Fruit fly (Drosophila melanogaster) whole organism, embryonic: ENCODE results near the gene CG2540.
A peak's percentile ranks its signal among the peaks of the same experiment; 100 is the strongest.

Experiments
- Abd-B ChIP-seq: fragments of 200-800 bp; sonication (Bioruptor generic); optimal IDR thresholded peaks from 2 replicates; lab custom pipeline; 2018; ENCODE audit warnings: missing biosample characterization, mild to moderate bottlenecking, missing genetic modification characterization, moderate library complexity
- Antp ChIP-seq: fragments of 200-800 bp; sonication (Bioruptor generic); optimal IDR thresholded peaks from 3 replicates; lab custom pipeline; 2016; ENCODE audit warnings: missing biosample characterization, missing genetic modification characterization
- C15 ChIP-seq: fragments of 200-800 bp; sonication (Bioruptor generic); IDR thresholded peaks from 3 replicates; pipeline ENCODE4 v1.3.6; 2022; ENCODE audit warnings: missing biosample characterization, missing genetic modification characterization
- CG10321 ChIP-seq: fragments of 200-800 bp; sonication (Bioruptor generic); IDR thresholded peaks from 2 replicates; pipeline ENCODE4 v1.3.6; 2022; ENCODE audit warnings: missing biosample characterization, missing genetic modification characterization
- CG10565 ChIP-seq: fragments of 200-800 bp; sonication (Bioruptor generic); optimal IDR thresholded peaks from 3 replicates; lab custom pipeline; 2016; ENCODE audit warnings: missing biosample characterization, mild to moderate bottlenecking, missing genetic modification characterization
- CG10654 ChIP-seq: fragments of 200-800 bp; sonication (Bioruptor generic); optimal IDR thresholded peaks from 2 replicates; lab custom pipeline; 2016; ENCODE audit warnings: missing biosample characterization, missing genetic modification characterization
- CG11504 ChIP-seq: fragments of 200-800 bp; sonication (Bioruptor generic); optimal IDR thresholded peaks from 3 replicates; lab custom pipeline; 2019; ENCODE audit warnings: missing biosample characterization, mild to moderate bottlenecking, missing genetic modification characterization, moderate library complexity
- CG11695 ChIP-seq: fragments of 200-800 bp; sonication (Bioruptor generic); IDR thresholded peaks from 3 replicates; pipeline ENCODE4 v1.3.6; 2022; ENCODE audit warnings: missing biosample characterization, missing genetic modification characterization
- CG12942 ChIP-seq: fragments of 200-800 bp; sonication (Bioruptor generic); optimal IDR thresholded peaks from 3 replicates; lab custom pipeline; 2016; ENCODE audit warnings: missing biosample characterization, missing genetic modification characterization
- CG13287 ChIP-seq: fragments of 200-800 bp; sonication (Bioruptor generic); IDR thresholded peaks from 2 replicates; pipeline ENCODE4 v1.3.6; 2022; ENCODE audit warnings: missing biosample characterization, missing genetic modification characterization; ENCODE audit not compliant: partially characterized antibody
- CG14050 ChIP-seq: fragments of 200-800 bp; sonication (Bioruptor generic); IDR thresholded peaks from 3 replicates; pipeline ENCODE4 v1.3.6; 2022; ENCODE audit warnings: missing biosample characterization, missing genetic modification characterization
- CG1602 ChIP-seq: fragments of 200-800 bp; sonication (Bioruptor generic); optimal IDR thresholded peaks from 3 replicates; lab custom pipeline; 2016; ENCODE audit warnings: missing biosample characterization, missing genetic modification characterization
- CG1792 ChIP-seq: fragments of 200-800 bp; sonication (Bioruptor generic); optimal IDR thresholded peaks from 2 replicates; lab custom pipeline; 2016; ENCODE audit warnings: missing biosample characterization, missing genetic modification characterization
- CG2678 ChIP-seq: fragments of 200-800 bp; sonication (Bioruptor generic); optimal IDR thresholded peaks from 3 replicates; lab custom pipeline; 2019; ENCODE audit warnings: missing biosample characterization, mild to moderate bottlenecking, missing genetic modification characterization, moderate library complexity
- CG31224 ChIP-seq: fragments of 200-800 bp; sonication (Bioruptor generic); IDR thresholded peaks from 2 replicates; pipeline ENCODE4 v1.3.6; 2022; ENCODE audit warnings: missing biosample characterization, missing genetic modification characterization
- CG3847 ChIP-seq: fragments of 200-800 bp; sonication (Bioruptor generic); IDR thresholded peaks from 2 replicates; pipeline ENCODE4 v1.3.6; 2022; ENCODE audit warnings: missing biosample characterization, missing genetic modification characterization
- CG6689 ChIP-seq: fragments of 200-800 bp; sonication (Bioruptor generic); IDR thresholded peaks from 2 replicates; pipeline ENCODE4 v1.3.6; 2022; ENCODE audit warnings: missing biosample characterization, missing genetic modification characterization
- CG6854 ChIP-seq: fragments of 200-800 bp; sonication (Bioruptor generic); optimal IDR thresholded peaks from 3 replicates; lab custom pipeline; 2017; ENCODE audit warnings: missing biosample characterization, mild to moderate bottlenecking, missing genetic modification characterization
- CG7556 ChIP-seq: fragments of 200-800 bp; sonication (Bioruptor generic); optimal IDR thresholded peaks from 2 replicates; lab custom pipeline; 2017; ENCODE audit warnings: missing biosample characterization, mild to moderate bottlenecking, missing genetic modification characterization
- CG7987 ChIP-seq: fragments of 200-800 bp; sonication (Bioruptor generic); optimal IDR thresholded peaks from 2 replicates; lab custom pipeline; 2018; ENCODE audit warnings: missing biosample characterization, mild to moderate bottlenecking, missing genetic modification characterization, moderate library complexity
- CG8281 ChIP-seq: fragments of 200-800 bp; sonication (Bioruptor generic); optimal IDR thresholded peaks from 2 replicates; lab custom pipeline; 2018; ENCODE audit warnings: missing biosample characterization, mild to moderate bottlenecking, missing genetic modification characterization, moderate library complexity
- CG8924 ChIP-seq: fragments of 200-800 bp; optimal IDR thresholded peaks from 3 replicates; lab custom pipeline; 2019; ENCODE audit warnings: missing biosample characterization, mild to moderate bottlenecking, missing genetic modification characterization, moderate library complexity
- CG9609 ChIP-seq: fragments of 200-800 bp; sonication (Bioruptor generic); optimal IDR thresholded peaks from 3 replicates; lab custom pipeline; 2016; ENCODE audit warnings: missing biosample characterization, missing genetic modification characterization
- Chrac-16 ChIP-seq: fragments of 200-800 bp; sonication (Bioruptor generic); optimal IDR thresholded peaks from 3 replicates; lab custom pipeline; 2016; ENCODE audit warnings: missing biosample characterization, missing genetic modification characterization
- CrebB ChIP-seq: fragments of 200-800 bp; sonication (Bioruptor generic); optimal IDR thresholded peaks from 3 replicates; lab custom pipeline; 2018; ENCODE audit warnings: missing biosample characterization, mild to moderate bottlenecking, missing genetic modification characterization
- D19A ChIP-seq: fragments of 200-800 bp; optimal IDR thresholded peaks from 3 replicates; lab custom pipeline; 2019; ENCODE audit warnings: missing biosample characterization, mild to moderate bottlenecking, missing genetic modification characterization, moderate library complexity
- H15 ChIP-seq: fragments of 200-800 bp; sonication (Bioruptor generic); IDR thresholded peaks from 3 replicates; pipeline ENCODE4 v1.3.6; 2022; ENCODE audit warnings: missing biosample characterization, missing genetic modification characterization
- Hr78 ChIP-seq, 2 experiments: fragments of 200-800 bp in 1 of 2; fragments of >200 bp in 1 of 2; sonication (Bioruptor generic) in 1 of 2; optimal IDR thresholded peaks; 2 replicates each; lab custom pipeline; 2017 to 2019; ENCODE audit warnings: missing biosample characterization in 2 of 2, missing genetic modification characterization in 2 of 2, mild to moderate bottlenecking in 1 of 2, moderate library complexity in 1 of 2
- Med ChIP-seq: fragments of 200-800 bp; sonication (Bioruptor generic); peaks from one replicate; lab custom pipeline; 2016; ENCODE audit warnings: missing biosample characterization, missing genetic modification characterization, mild to moderate bottlenecking, inconsistent platforms, moderate library complexity
- Mes4 ChIP-seq: fragments of 200-800 bp; sonication (Bioruptor generic); optimal IDR thresholded peaks from 2 replicates; lab custom pipeline; 2016; ENCODE audit warnings: missing biosample characterization, missing genetic modification characterization
- Mrtf ChIP-seq: fragments of 200-800 bp; sonication (Bioruptor generic); IDR thresholded peaks from 3 replicates; pipeline ENCODE4 v1.3.6; 2022; ENCODE audit warnings: missing biosample characterization, missing genetic modification characterization
- NK7.1 ChIP-seq: fragments of 200-800 bp; sonication (Bioruptor generic); optimal IDR thresholded peaks from 3 replicates; lab custom pipeline; 2016; ENCODE audit warnings: missing biosample characterization, missing genetic modification characterization
- Trl ChIP-seq, 3 experiments: fragments of >200 bp in 2 of 3; fragments of 200-800 bp in 1 of 3; sonication (Bioruptor generic) in 1 of 3; optimal IDR thresholded peaks; 2 replicates in 1 of 3; 3 replicates in 2 of 3; lab custom pipeline; 2016 to 2017; ENCODE audit warnings: missing biosample characterization in 1 of 3, missing genetic modification characterization in 1 of 3
- ara ChIP-seq: fragments of 200-800 bp; sonication (Bioruptor generic); IDR thresholded peaks from 2 replicates; pipeline ENCODE4 v1.3.6; 2022; ENCODE audit warnings: missing biosample characterization, missing genetic modification characterization
- btn ChIP-seq: fragments of 200-800 bp; sonication (Bioruptor generic); optimal IDR thresholded peaks from 2 replicates; lab custom pipeline; 2016; ENCODE audit warnings: missing biosample characterization, missing genetic modification characterization
- eyg ChIP-seq: fragments of 200-800 bp; sonication (Bioruptor generic); optimal IDR thresholded peaks from 3 replicates; lab custom pipeline; 2016; ENCODE audit warnings: missing biosample characterization, missing genetic modification characterization
- fd102C ChIP-seq: fragments of 200-800 bp; sonication (Bioruptor generic); optimal IDR thresholded peaks from 2 replicates; lab custom pipeline; 2018; ENCODE audit warnings: missing biosample characterization, mild to moderate bottlenecking, missing genetic modification characterization, moderate library complexity
- grau ChIP-seq: fragments of 200-800 bp; optimal IDR thresholded peaks from 3 replicates; lab custom pipeline; 2019; ENCODE audit warnings: missing biosample characterization, mild to moderate bottlenecking, missing genetic modification characterization, moderate library complexity
- ham ChIP-seq: fragments of 200-800 bp; sonication (Bioruptor generic); IDR thresholded peaks from 2 replicates; pipeline ENCODE4 v1.3.6; 2022; ENCODE audit warnings: missing biosample characterization, missing genetic modification characterization
- jumu ChIP-seq: fragments of 200-800 bp; sonication (Bioruptor generic); optimal IDR thresholded peaks from 3 replicates; lab custom pipeline; 2016; ENCODE audit warnings: missing biosample characterization, missing genetic modification characterization
- onecut ChIP-seq: fragments of 200-800 bp; sonication (Bioruptor generic); IDR thresholded peaks from 2 replicates; pipeline ENCODE4 v1.3.6; 2022; ENCODE audit warnings: missing biosample characterization, missing genetic modification characterization
- org-1 ChIP-seq: fragments of 200-800 bp; sonication (Bioruptor generic); optimal IDR thresholded peaks from 2 replicates; lab custom pipeline; 2017; ENCODE audit warnings: missing biosample characterization, missing genetic modification characterization
- phol ChIP-seq: fragments of 200-800 bp; sonication (Bioruptor generic); optimal IDR thresholded peaks from 3 replicates; lab custom pipeline; 2018; ENCODE audit warnings: missing biosample characterization, mild to moderate bottlenecking, missing genetic modification characterization, moderate library complexity
- pnt ChIP-seq: fragments of 200-800 bp; sonication (Bioruptor generic); optimal IDR thresholded peaks from 3 replicates; lab custom pipeline; 2016; ENCODE audit warnings: missing biosample characterization, missing genetic modification characterization
- ranshi ChIP-seq: fragments of 200-800 bp; sonication (Bioruptor generic); IDR thresholded peaks from 2 replicates; pipeline ENCODE4 v1.3.6; 2022; ENCODE audit warnings: missing biosample characterization, missing genetic modification characterization
- rib ChIP-seq: fragments of 200-800 bp; sonication (Bioruptor generic); IDR thresholded peaks from 2 replicates; pipeline ENCODE4 v1.3.6; 2022; ENCODE audit warnings: missing biosample characterization, missing genetic modification characterization
- sim ChIP-seq: fragments of 200-800 bp; sonication (Bioruptor generic); IDR thresholded peaks from 2 replicates; pipeline ENCODE4 v1.3.6; 2022; ENCODE audit warnings: missing biosample characterization, missing genetic modification characterization
- vnd ChIP-seq: fragments of 200-800 bp; sonication (Bioruptor generic); IDR thresholded peaks from 3 replicates; pipeline ENCODE4 v1.3.6; 2022; ENCODE audit warnings: missing biosample characterization, missing genetic modification characterization; ENCODE audit not compliant: partially characterized antibody
- wek ChIP-seq: fragments of 200-800 bp; sonication (Bioruptor generic); optimal IDR thresholded peaks from 3 replicates; lab custom pipeline; 2018; ENCODE audit warnings: missing biosample characterization, mild to moderate bottlenecking, missing genetic modification characterization, moderate library complexity
- wor ChIP-seq: fragments of 200-800 bp; sonication (Bioruptor generic); IDR thresholded peaks from 2 replicates; pipeline ENCODE4 v1.3.6; 2022; ENCODE audit warnings: missing biosample characterization, missing genetic modification characterization
- zen ChIP-seq: fragments of 200-800 bp; sonication (Bioruptor generic); optimal IDR thresholded peaks from 3 replicates; lab custom pipeline; 2018; ENCODE audit warnings: missing biosample characterization, mild to moderate bottlenecking, missing genetic modification characterization, moderate library complexity

Gene CG2540

dm6 chrX:12653574-12653973 lies 23.9 kb downstream of the CG2540 start, which contains the start of gene CkIalpha:
CkIalpha (plus strand) TSS chrX:12653626.
- TF ChIP-seq CG8281 (tag; lab: Kevin White, UChicago) (no peak), ham (GFP tag; lab: Robert Waterston, UW) (no peak), Med (GFP tag; lab: Kevin White, UChicago) (peak; percentile 96), eyg (GFP tag; lab: Kevin White, UChicago) (peak; percentile 39), C15 (GFP tag; lab: Robert Waterston, UW) (no peak), phol (tag; lab: Kevin White, UChicago) (peak; percentile 74), Mes4 (no peak), NK7.1 (GFP tag; lab: Kevin White, UChicago) (no peak), wor (no peak), Hr78 (GFP tag; optimal IDR thresholded peaks at IDR 0.05; lab: Kevin White, UChicago) (no peak), btn (no peak), CG10321 (no peak), CG8924 (tag; lab: Kevin White, UChicago) (no peak), CG2678 (tag; lab: Kevin White, UChicago) (no peak), CG14050 (GFP tag; lab: Robert Waterston, UW) (no peak), CG3847 (GFP tag; lab: Robert Waterston, UW) (peak; percentile 86), sim (no peak), onecut (GFP tag; lab: Robert Waterston, UW) (peak; percentile 34; the same call in 1 of the 2 replicates), pnt (GFP tag; lab: Kevin White, UChicago) (no peak), CG31224 (0 out of 2 replicates have a peak, but pooled peaks have one; percentile 10), D19A (no peak), CG1792 (GFP tag; lab: Kevin White, UChicago) (peak; percentile 49), vnd (GFP tag; lab: Robert Waterston, UW) (peak; percentile 97), wek (GFP tag; lab: Kevin White, UChicago) (peak; percentile 5), CrebB (tag; lab: Kevin White, UChicago) (peak; percentile 7), CG7987 (peak; percentile 65), CG11695 (GFP tag; lab: Robert Waterston, UW) (0 out of 3 replicates have a peak, but pooled peaks have one; percentile 31), CG10654 (GFP tag; lab: Kevin White, UChicago) (peak; percentile 31), Chrac-16 (GFP tag; lab: Kevin White, UChicago) (peak; percentile 40), grau (tag; lab: Kevin White, UChicago) (peak; percentile 48), org-1 (GFP tag; lab: Kevin White, UChicago) (no peak), Antp (GFP tag; lab: Kevin White, UChicago) (peak; percentile 67), zen (peak; percentile 34), Abd-B (GFP tag; lab: Kevin White, UChicago) (no peak), jumu (GFP tag; lab: Kevin White, UChicago) (peak; percentile 67), CG12942 (GFP tag; lab: Kevin White, UChicago) (peak; percentile 4), CG10565 (GFP tag; lab: Kevin White, UChicago) (no peak), CG1602 (GFP tag; lab: Kevin White, UChicago) (peak; percentile 22), Mrtf (GFP tag; lab: Robert Waterston, UW) (no peak), CG11504 (tag; lab: Kevin White, UChicago) (no peak), ara (GFP tag; lab: Robert Waterston, UW) (0 out of 2 replicates have a peak, but pooled peaks have one; percentile 30), CG6689 (GFP tag; lab: Robert Waterston, UW) (peak; percentile 21; the same call in 1 of the 2 replicates), Trl (optimal IDR thresholded peaks at IDR 0.05; lab: Kevin White, UChicago) (no peak), Trl (GFP tag; optimal IDR thresholded peaks at IDR 0.05; lab: Kevin White, UChicago) (peak; percentile 70), rib (GFP tag; lab: Robert Waterston, UW) (peak; percentile 75), ranshi (GFP tag; lab: Robert Waterston, UW) (0 out of 2 replicates have a peak, but pooled peaks have one; percentile 8), CG13287 (GFP tag; lab: Robert Waterston, UW) (peak; percentile 99), H15 (GFP tag; lab: Robert Waterston, UW) (peak; percentile 52; the same call in 1 of the 3 replicates), CG9609 (GFP tag; lab: Kevin White, UChicago) (peak; percentile 64), fd102C (no peak), CG6854 (GFP tag; lab: Kevin White, UChicago) (no peak), CG7556 (GFP tag; lab: Kevin White, UChicago) (no peak)
